Worm (Caenorhabditis elegans) whole organism, L1 larva: ENCODE measurements around the gene R13A5.7.

ENCODE experiments used
- nhr-85 ChIP-seq: sonication (generic microtip); peaks from one replicate; lab custom pipeline; 2016; ENCODE audit warnings: missing genetic modification characterization, inconsistent platforms, missing compliant biosample characterization
- zag-1 ChIP-seq: fragments of 150-350 bp; optimal IDR thresholded peaks from 2 replicates; lab custom pipeline; 2014; ENCODE audit warnings: missing biosample characterization, missing genetic modification characterization

DNA sequence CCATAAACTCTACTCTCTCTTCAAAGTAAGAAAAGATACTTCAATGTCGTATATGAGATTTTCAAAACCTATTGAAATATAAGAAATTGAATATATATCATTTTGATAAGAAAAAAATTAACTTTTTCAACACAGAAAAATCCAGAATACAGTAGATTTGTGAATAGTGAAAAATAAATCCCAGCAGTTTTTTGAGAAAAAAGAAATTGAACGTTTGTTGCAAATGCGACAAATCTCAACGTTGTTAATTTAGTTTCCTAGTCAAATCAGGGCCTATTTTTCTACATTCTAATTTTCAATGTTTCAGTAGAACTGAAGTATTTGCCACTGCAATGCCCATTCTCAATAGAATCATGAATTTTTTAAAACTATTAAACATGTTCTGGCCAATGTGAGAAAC is 44.6 kb upstream of the R13A5.7 start, which contains the start of gene T04A6.2:
- TF ChIP-seq zag-1 (tag; lab: Kevin White, UChicago) = no peak
- no peak for TF ChIP-seq nhr-85
